Worm (Caenorhabditis elegans) whole organism, midembryonic: ENCODE results near the gene mvk-1.

ENCODE experiments used
- T22C8.4 ChIP-seq: fragments of 200-800 bp; sonication (Bioruptor generic); IDR thresholded peaks from 2 replicates; pipeline ENCODE4 v1.3.6; 2022; ENCODE audit warnings: missing genetic modification characterization, missing compliant biosample characterization
- flt-1 ChIP-seq: fragments of 200-800 bp; sonication (Bioruptor generic); IDR thresholded peaks from 2 replicates; pipeline ENCODE4 v1.3.6; 2022; ENCODE audit warnings: missing genetic modification characterization, missing compliant biosample characterization
- med-1 ChIP-seq: sonication (generic microtip); optimal IDR thresholded peaks from 2 replicates; lab custom pipeline; 2017; ENCODE audit warnings: missing genetic modification characterization, mild to moderate bottlenecking, missing compliant biosample characterization, antibody characterized with exemption, missing genetic modification reagents; ENCODE audit not compliant: insufficient read depth

ce11 chrIII:6155787-6156186, 19.7 kb upstream of the mvk-1 start:
- TF ChIP-seq med-1 (GFP tag; lab: Kevin White, UChicago) (no peak), T22C8.4 (GFP tag; lab: Robert Waterston, UW) (no peak), flt-1 (GFP tag; lab: Robert Waterston, UW) (no peak)
